Fruit fly (Drosophila melanogaster) whole organism, prepupa: ENCODE results near the gene rempA.

Source experiments
- Blimp-1 ChIP-seq: fragments of 200-800 bp; sonication (Bioruptor generic); optimal IDR thresholded peaks from 3 replicates; lab custom pipeline; 2017; ENCODE audit warnings: missing biosample characterization, missing genetic modification characterization, mild to moderate bottlenecking, moderate library complexity, missing genetic modification reagents
- CG10631 ChIP-seq: fragments of 200-800 bp; sonication (Bioruptor generic); optimal IDR thresholded peaks from 2 replicates; lab custom pipeline; 2016; ENCODE audit warnings: missing biosample characterization, missing genetic modification characterization
- CG10669 ChIP-seq: fragments of 200-800 bp; sonication (Bioruptor generic); optimal IDR thresholded peaks from 3 replicates; lab custom pipeline; 2018; ENCODE audit warnings: missing biosample characterization, mild to moderate bottlenecking, missing genetic modification characterization, moderate library complexity
- CG11294 ChIP-seq: fragments of 200-800 bp; sonication (Bioruptor generic); IDR thresholded peaks from 2 replicates; pipeline ENCODE4 v1.3.6; 2022; ENCODE audit warnings: missing biosample characterization, missing genetic modification characterization
- CG11762 ChIP-seq: fragments of 200-800 bp; sonication (Bioruptor generic); optimal IDR thresholded peaks from 3 replicates; lab custom pipeline; 2016; ENCODE audit warnings: missing biosample characterization, missing genetic modification characterization; ENCODE audit not compliant: insufficient read depth
- CG11902 ChIP-seq: fragments of 200-800 bp; sonication (Bioruptor generic); optimal IDR thresholded peaks from 3 replicates; lab custom pipeline; 2016; ENCODE audit warnings: missing biosample characterization, missing genetic modification characterization
- CG3032 ChIP-seq: fragments of 200-800 bp; optimal IDR thresholded peaks from 2 replicates; lab custom pipeline; 2019; ENCODE audit warnings: missing biosample characterization, mild to moderate bottlenecking, missing genetic modification characterization, moderate library complexity
- CG31627 ChIP-seq: fragments of 200-800 bp; sonication (Bioruptor generic); optimal IDR thresholded peaks from 3 replicates; lab custom pipeline; 2016; ENCODE audit warnings: missing biosample characterization, missing genetic modification characterization
- CG32006 ChIP-seq: fragments of 200-800 bp; sonication (Bioruptor generic); optimal IDR thresholded peaks from 3 replicates; lab custom pipeline; 2017; ENCODE audit warnings: missing biosample characterization, mild to moderate bottlenecking, missing genetic modification characterization
- CG34406 ChIP-seq: fragments of 200-800 bp; sonication (Bioruptor generic); optimal IDR thresholded peaks from 3 replicates; lab custom pipeline; 2016; ENCODE audit warnings: missing biosample characterization, missing genetic modification characterization
- CG4318 ChIP-seq: fragments of 200-800 bp; sonication (Bioruptor generic); optimal IDR thresholded peaks from 3 replicates; lab custom pipeline; 2017; ENCODE audit warnings: missing biosample characterization, mild to moderate bottlenecking, missing genetic modification characterization
- CG6163 ChIP-seq: fragments of 200-800 bp; sonication (Bioruptor generic); IDR thresholded peaks from 3 replicates; pipeline ENCODE4 v1.3.6; 2022; ENCODE audit warnings: missing biosample characterization, missing genetic modification characterization
- CG6792 ChIP-seq: fragments of 200-800 bp; sonication (Bioruptor generic); optimal IDR thresholded peaks from 3 replicates; lab custom pipeline; 2016; ENCODE audit warnings: missing biosample characterization, missing genetic modification characterization
- CG6808 ChIP-seq: fragments of 200-800 bp; sonication (Bioruptor generic); optimal IDR thresholded peaks from 3 replicates; lab custom pipeline; 2017; ENCODE audit warnings: missing biosample characterization, missing genetic modification characterization, mild to moderate bottlenecking, moderate library complexity, missing genetic modification reagents
- CG6854 ChIP-seq: fragments of 200-800 bp; sonication (Bioruptor generic); optimal IDR thresholded peaks from 2 replicates; lab custom pipeline; 2017; ENCODE audit warnings: missing biosample characterization, mild to moderate bottlenecking, missing genetic modification characterization
- CG7368 ChIP-seq: fragments of 200-800 bp; sonication (Bioruptor generic); optimal IDR thresholded peaks from 3 replicates; lab custom pipeline; 2016; ENCODE audit warnings: missing biosample characterization, missing genetic modification characterization
- CG8119 ChIP-seq: fragments of 200-800 bp; sonication (Bioruptor generic); IDR thresholded peaks from 3 replicates; pipeline ENCODE4 v1.3.6; 2022; ENCODE audit warnings: missing biosample characterization, missing genetic modification characterization
- CG8319 ChIP-seq: fragments of 200-800 bp; sonication (Bioruptor generic); optimal IDR thresholded peaks from 3 replicates; lab custom pipeline; 2016; ENCODE audit warnings: missing biosample characterization, missing genetic modification characterization
- CG8632 ChIP-seq: fragments of 200-800 bp; sonication (Bioruptor generic); optimal IDR thresholded peaks from 3 replicates; lab custom pipeline; 2016; ENCODE audit warnings: missing biosample characterization, missing genetic modification characterization
- CG9139 ChIP-seq: fragments of 200-800 bp; sonication (Bioruptor generic); optimal IDR thresholded peaks from 3 replicates; lab custom pipeline; 2017; ENCODE audit warnings: missing biosample characterization, mild to moderate bottlenecking, missing genetic modification characterization
- Eip75B ChIP-seq: fragments of 200-800 bp; sonication (Bioruptor generic); optimal IDR thresholded peaks from 3 replicates; lab custom pipeline; 2016; ENCODE audit warnings: missing biosample characterization, missing genetic modification characterization
- Eip78C ChIP-seq: fragments of 200-800 bp; sonication (Bioruptor generic); peaks from one replicate; lab custom pipeline; 2016; ENCODE audit warnings: missing biosample characterization, missing genetic modification characterization
- Ets21C ChIP-seq: fragments of 200-800 bp; sonication (Bioruptor generic); optimal IDR thresholded peaks from 3 replicates; lab custom pipeline; 2016; ENCODE audit warnings: missing biosample characterization, missing genetic modification characterization
- Gug ChIP-seq: fragments of 200-800 bp; sonication (Bioruptor generic); IDR thresholded peaks from 2 replicates; pipeline ENCODE4 v1.3.6; 2022; ENCODE audit warnings: missing biosample characterization, missing genetic modification characterization
- Hr38 ChIP-seq: sonication (Bioruptor generic); optimal IDR thresholded peaks from 2 replicates; lab custom pipeline; 2016; ENCODE audit warnings: missing biosample characterization, missing genetic modification characterization
- Hr39 ChIP-seq: fragments of 200-800 bp; sonication (Bioruptor generic); optimal IDR thresholded peaks from 2 replicates; lab custom pipeline; 2016; ENCODE audit warnings: missing biosample characterization, missing genetic modification characterization
- Hr4 ChIP-seq: fragments of 200-800 bp; sonication (Bioruptor generic); optimal IDR thresholded peaks from 3 replicates; lab custom pipeline; 2016; ENCODE audit warnings: missing biosample characterization, missing genetic modification characterization
- Lpt ChIP-seq: fragments of 200-800 bp; sonication (Bioruptor generic); optimal IDR thresholded peaks from 3 replicates; lab custom pipeline; 2016; ENCODE audit warnings: missing biosample characterization, missing genetic modification characterization
- Met ChIP-seq: fragments of 200-800 bp; sonication (Bioruptor generic); optimal IDR thresholded peaks from 3 replicates; lab custom pipeline; 2016; ENCODE audit warnings: missing biosample characterization, missing genetic modification characterization
- OdsH ChIP-seq: fragments of 200-800 bp; sonication (Bioruptor generic); optimal IDR thresholded peaks from 3 replicates; lab custom pipeline; 2016; ENCODE audit warnings: missing biosample characterization, missing genetic modification characterization
- Smox ChIP-seq: fragments of 200-800 bp; sonication (Bioruptor generic); optimal IDR thresholded peaks from 3 replicates; lab custom pipeline; 2016; ENCODE audit warnings: missing biosample characterization, missing genetic modification characterization
- Sox102F ChIP-seq: fragments of 200-800 bp; sonication (Bioruptor generic); optimal IDR thresholded peaks from 2 replicates; lab custom pipeline; 2016; ENCODE audit warnings: missing biosample characterization, mild to moderate bottlenecking, missing genetic modification characterization
- Sox14 ChIP-seq: fragments of 200-800 bp; sonication (Bioruptor generic); optimal IDR thresholded peaks from 3 replicates; lab custom pipeline; 2016; ENCODE audit warnings: missing biosample characterization, missing genetic modification characterization
- Sox15 ChIP-seq: fragments of 200-800 bp; sonication (Bioruptor generic); optimal IDR thresholded peaks from 3 replicates; lab custom pipeline; 2016; ENCODE audit warnings: missing biosample characterization, missing genetic modification characterization
- acj6 ChIP-seq: fragments of 200-800 bp; sonication (Bioruptor generic); optimal IDR thresholded peaks from 3 replicates; lab custom pipeline; 2016; ENCODE audit warnings: missing biosample characterization, missing genetic modification characterization
- cyc ChIP-seq: fragments of 200-800 bp; sonication (Bioruptor generic); optimal IDR thresholded peaks from 3 replicates; lab custom pipeline; 2016; ENCODE audit warnings: missing biosample characterization, missing genetic modification characterization
- dac ChIP-seq: fragments of 200-800 bp; sonication (Bioruptor generic); optimal IDR thresholded peaks from 2 replicates; lab custom pipeline; 2017; ENCODE audit warnings: missing biosample characterization, mild to moderate bottlenecking, missing genetic modification characterization
- dsx ChIP-seq: fragments of 200-800 bp; optimal IDR thresholded peaks from 3 replicates; lab custom pipeline; 2019; ENCODE audit warnings: missing biosample characterization, mild to moderate bottlenecking, missing genetic modification characterization, moderate library complexity; ENCODE audit not compliant: poor library complexity, severe bottlenecking
- eg ChIP-seq: fragments of 200-800 bp; sonication (Bioruptor generic); IDR thresholded peaks from 3 replicates; pipeline ENCODE4 v1.3.6; 2022; ENCODE audit warnings: missing biosample characterization, missing genetic modification characterization
- esn ChIP-seq: fragments of 200-800 bp; sonication (Bioruptor generic); optimal IDR thresholded peaks from 2 replicates; lab custom pipeline; 2016; ENCODE audit warnings: missing biosample characterization, mild to moderate bottlenecking, missing genetic modification characterization, moderate library complexity
- fd59A ChIP-seq: fragments of 200-800 bp; sonication (Bioruptor generic); optimal IDR thresholded peaks from 2 replicates; lab custom pipeline; 2017; ENCODE audit warnings: missing biosample characterization, mild to moderate bottlenecking, missing genetic modification characterization, missing genetic modification reagents
- fd85E ChIP-seq: fragments of 200-800 bp; sonication (Bioruptor generic); optimal IDR thresholded peaks from 3 replicates; lab custom pipeline; 2016; ENCODE audit warnings: missing biosample characterization, missing genetic modification characterization
- lz ChIP-seq: fragments of 200-800 bp; sonication (Bioruptor generic); optimal IDR thresholded peaks from 3 replicates; lab custom pipeline; 2016; ENCODE audit warnings: missing biosample characterization, missing genetic modification characterization
- net ChIP-seq: fragments of 200-800 bp; sonication (Bioruptor generic); optimal IDR thresholded peaks from 3 replicates; lab custom pipeline; 2016; ENCODE audit warnings: missing biosample characterization, missing genetic modification characterization
- pdm3 ChIP-seq: fragments of 200-800 bp; sonication (Bioruptor generic); optimal IDR thresholded peaks from 3 replicates; lab custom pipeline; 2016; ENCODE audit warnings: missing biosample characterization, missing genetic modification characterization
- salr ChIP-seq, 2 experiments: fragments of 200-800 bp; sonication (Bioruptor generic); optimal IDR thresholded peaks; 3 replicates each; lab custom pipeline; 2016 to 2018; ENCODE audit warnings: missing biosample characterization in 2 of 2, missing genetic modification characterization in 2 of 2, mild to moderate bottlenecking in 1 of 2
- spab ChIP-seq: fragments of 200-800 bp; sonication (Bioruptor generic); optimal IDR thresholded peaks from 2 replicates; lab custom pipeline; 2017; ENCODE audit warnings: missing biosample characterization, mild to moderate bottlenecking, missing genetic modification characterization, missing genetic modification reagents
- svp ChIP-seq: fragments of 200-800 bp; sonication (Bioruptor generic); peaks from one replicate; lab custom pipeline; 2016; ENCODE audit warnings: missing biosample characterization, missing genetic modification characterization
- topi ChIP-seq: fragments of 200-800 bp; sonication (Bioruptor generic); optimal IDR thresholded peaks from 3 replicates; lab custom pipeline; 2016; ENCODE audit warnings: missing biosample characterization, missing genetic modification characterization
- vri ChIP-seq: fragments of 200-800 bp; sonication (Bioruptor generic); optimal IDR thresholded peaks from 3 replicates; lab custom pipeline; 2016; ENCODE audit warnings: missing biosample characterization, mild to moderate bottlenecking, missing genetic modification characterization

The rempA gene

DNA sequence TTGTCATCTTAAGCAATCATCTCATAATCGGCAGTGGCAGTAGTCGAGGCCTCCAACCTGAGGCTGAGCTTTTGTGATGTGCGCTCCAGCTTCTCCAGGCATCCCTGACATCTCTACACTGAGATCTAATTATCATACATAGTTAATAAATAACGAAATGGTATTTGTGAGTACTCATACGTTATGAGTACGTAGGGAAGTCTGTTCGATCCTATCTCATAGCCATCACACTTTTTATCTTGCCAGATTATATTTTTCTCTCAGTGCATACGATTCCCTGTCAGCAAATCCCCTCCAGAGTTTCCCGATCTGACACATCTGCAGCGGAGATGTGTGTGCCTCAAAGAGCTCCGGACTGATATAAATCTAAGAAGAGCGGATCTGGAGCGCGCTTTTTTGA lies 49.4 kb upstream of the rempA start (continued):
- TF ChIP-seq CG11902 (GFP tag; lab: Kevin White, UChicago) = no peak
- peak; percentile 32 for TF ChIP-seq Met (GFP tag; lab: Kevin White, UChicago)
- peak; percentile 76 for TF ChIP-seq svp (GFP tag; lab: Kevin White, UChicago)
- TF ChIP-seq Sox15 = no peak
- peak; percentile 67 for TF ChIP-seq fd59A (GFP tag; lab: Kevin White, UChicago)
- no peak for TF ChIP-seq cyc
- TF ChIP-seq CG11294 = no peak
- TF ChIP-seq eg = 0 out of 3 replicates have a peak, but pooled peaks have one; percentile 24
- peak; percentile 74 for TF ChIP-seq CG6163 (GFP tag; lab: Robert Waterston, UW)
- TF ChIP-seq CG8119 (GFP tag; lab: Robert Waterston, UW) = peak; percentile 57; the same call in 2 of the 3 replicates
- TF ChIP-seq dsx = peak; percentile 48
- TF ChIP-seq CG6854 (GFP tag; lab: Kevin White, UChicago) = no peak
- peak; percentile 5 for TF ChIP-seq CG7368 (GFP tag; lab: Kevin White, UChicago)

- TF ChIP-seq fd85E (GFP tag; lab: Kevin White, UChicago) = no peak
- no peak for TF ChIP-seq lz (GFP tag; lab: Kevin White, UChicago)
- peak; percentile 57 for TF ChIP-seq CG9139 (GFP tag; lab: Kevin White, UChicago)
- TF ChIP-seq net (GFP tag; lab: Kevin White, UChicago) = peak; percentile 36
- peak; percentile 45 for TF ChIP-seq Lpt
- TF ChIP-seq salr (GFP tag; optimal IDR thresholded peaks at IDR 0.05; lab: Kevin White, UChicago) = peak; percentile 51 to 63
- peak; percentile 73 for TF ChIP-seq spab (GFP tag; lab: Kevin White, UChicago)
- peak; percentile 14 for TF ChIP-seq CG34406 (GFP tag; lab: Kevin White, UChicago)
- peak; percentile 52 for TF ChIP-seq CG7368 (GFP tag; lab: Kevin White, UChicago)
- no peak for TF ChIP-seq Hr39 (GFP tag; lab: Kevin White, UChicago)
- TF ChIP-seq acj6 = peak; percentile 35
- TF ChIP-seq Eip75B (GFP tag; lab: Kevin White, UChicago) = peak; percentile 68
- TF ChIP-seq CG10631 (GFP tag; lab: Kevin White, UChicago) = peak; percentile 74
- peak; percentile 4 for TF ChIP-seq Met (GFP tag; lab: Kevin White, UChicago)
- peak; percentile 82 for TF ChIP-seq CG6808 (GFP tag; lab: Kevin White, UChicago)
- TF ChIP-seq CG11762 (GFP tag; lab: Kevin White, UChicago) = peak; percentile 26
- peak; percentile 45; the same call in 2 of the 3 replicates for TF ChIP-seq eg
- TF ChIP-seq dac (GFP tag; lab: Kevin White, UChicago) = peak; percentile 17
- TF ChIP-seq fd59A (GFP tag; lab: Kevin White, UChicago) = peak; percentile 77
- TF ChIP-seq vri (GFP tag; lab: Kevin White, UChicago) = no peak
- TF ChIP-seq Sox15 = no peak
- TF ChIP-seq dsx = peak; percentile 68
- TF ChIP-seq CG32006 (GFP tag; lab: Kevin White, UChicago) = peak; percentile 67
- TF ChIP-seq Smox (GFP tag; lab: Kevin White, UChicago) = no peak
- TF ChIP-seq pdm3 (GFP tag; lab: Kevin White, UChicago) = peak; percentile 56
- peak; percentile 74 for TF ChIP-seq CG10669 (GFP tag; lab: Kevin White, UChicago)
- peak; percentile 16 for TF ChIP-seq CG6792 (GFP tag; lab: Kevin White, UChicago)
- peak; percentile 54 for TF ChIP-seq Hr4 (GFP tag; lab: Kevin White, UChicago)
- no peak for TF ChIP-seq Hr38 (GFP tag; lab: Kevin White, UChicago)
- no peak for TF ChIP-seq CG8632 (GFP tag; lab: Kevin White, UChicago)
- TF ChIP-seq CG3032 (tag; lab: Kevin White, UChicago) = peak; percentile 81
- peak; percentile 52 for TF ChIP-seq OdsH (GFP tag; lab: Kevin White, UChicago)
- TF ChIP-seq cyc = no peak
- peak; percentile 31 for TF ChIP-seq CG4318 (GFP tag; lab: Kevin White, UChicago)
- TF ChIP-seq CG8319 (GFP tag; lab: Kevin White, UChicago) = no peak
- TF ChIP-seq Eip78C = peak; percentile 83
- peak; percentile 10 for TF ChIP-seq topi
- TF ChIP-seq Gug (GFP tag; lab: Robert Waterston, UW) = peak; percentile 33; the same call in 1 of the 2 replicates
- TF ChIP-seq Sox14 (GFP tag; lab: Kevin White, UChicago) = peak; percentile 70
- TF ChIP-seq CG6854 (GFP tag; lab: Kevin White, UChicago) = no peak
- TF ChIP-seq Ets21C = no peak
- TF ChIP-seq Sox102F (GFP tag; lab: Kevin White, UChicago) = no peak
- TF ChIP-seq esn (GFP tag; lab: Kevin White, UChicago) = no peak
- TF ChIP-seq CG31627 (GFP tag; lab: Kevin White, UChicago) = no peak
- no peak for TF ChIP-seq Blimp-1 (GFP tag; lab: Kevin White, UChicago)
Measured at dm6 chr2L:608143-608542, 48.0 kb upstream of the rempA start.
